Worm (Caenorhabditis elegans): ENCODE data around the gene taf-11.3.

- no peak for TF ChIP-seq lin-13 (GFP tag; optimal IDR thresholded peaks at IDR 0.05)
- no peak for TF ChIP-seq ztf-11 (tag; optimal IDR thresholded peaks at IDR 0.05)
- TF ChIP-seq aly-2 (tag; optimal IDR thresholded peaks at IDR 0.05): no peak
- TF ChIP-seq fos-1 (tag; optimal IDR thresholded peaks at IDR 0.05): no peak
- no peak for TF ChIP-seq ztf-1 (GFP tag; conservative IDR thresholded peaks at IDR 0.05)
Observed at ce11 chrIII:10535226-10535625, 30.2 kb upstream of the taf-11.3 start, which contains the start of gene hpd-1.

Data from whole organism, L2 larva.